Fruit fly (Drosophila melanogaster) whole organism, embryonic: ENCODE results near the gene CG12115.

Experiments used
- Antp ChIP-seq: fragments of 200-800 bp; sonication (Bioruptor generic); optimal IDR thresholded peaks from 3 replicates; lab custom pipeline; 2016; ENCODE audit warnings: missing biosample characterization, missing genetic modification characterization
- CG10431 ChIP-seq: fragments of 200-800 bp; sonication (Bioruptor generic); optimal IDR thresholded peaks from 3 replicates; lab custom pipeline; 2018; ENCODE audit warnings: missing biosample characterization, mild to moderate bottlenecking, missing genetic modification characterization
- CG11456 ChIP-seq: fragments of 200-800 bp; sonication (Bioruptor generic); IDR thresholded peaks from 3 replicates; pipeline ENCODE4 v1.3.6; 2022; ENCODE audit warnings: missing biosample characterization, missing genetic modification characterization
- CG11696 ChIP-seq: fragments of 200-800 bp; sonication (Bioruptor generic); IDR thresholded peaks from 2 replicates; pipeline ENCODE4 v1.3.6; 2022; ENCODE audit warnings: missing biosample characterization, missing genetic modification characterization
- CG12299 ChIP-seq: fragments of 200-800 bp; sonication (Bioruptor generic); optimal IDR thresholded peaks from 2 replicates; lab custom pipeline; 2018; ENCODE audit warnings: missing biosample characterization, mild to moderate bottlenecking, missing genetic modification characterization
- CG1233 ChIP-seq: fragments of 200-800 bp; sonication (Bioruptor generic); optimal IDR thresholded peaks from 4 replicates; lab custom pipeline; 2018; ENCODE audit warnings: missing biosample characterization, mild to moderate bottlenecking, missing genetic modification characterization
- CG12769 ChIP-seq: fragments of 200-800 bp; sonication (Bioruptor generic); optimal IDR thresholded peaks from 2 replicates; lab custom pipeline; 2019; ENCODE audit warnings: missing biosample characterization, mild to moderate bottlenecking, missing genetic modification characterization, moderate library complexity
- CG15073 ChIP-seq: fragments of 200-800 bp; sonication (Bioruptor generic); optimal IDR thresholded peaks from 2 replicates; lab custom pipeline; 2016; ENCODE audit warnings: missing biosample characterization, missing genetic modification characterization
- CG1647 ChIP-seq: fragments of 200-800 bp; sonication (Bioruptor generic); optimal IDR thresholded peaks from 3 replicates; lab custom pipeline; 2016; ENCODE audit warnings: missing biosample characterization, missing genetic modification characterization
- CG2202 ChIP-seq: fragments of 200-800 bp; sonication (Bioruptor generic); optimal IDR thresholded peaks from 2 replicates; lab custom pipeline; 2018; ENCODE audit warnings: missing biosample characterization, mild to moderate bottlenecking, missing genetic modification characterization
- CG30431 ChIP-seq: fragments of 200-800 bp; sonication (Bioruptor generic); optimal IDR thresholded peaks from 2 replicates; lab custom pipeline; 2017; ENCODE audit warnings: missing biosample characterization, missing genetic modification characterization
- CG3065 ChIP-seq: fragments of 200-800 bp; sonication (Bioruptor generic); optimal IDR thresholded peaks from 2 replicates; lab custom pipeline; 2016; ENCODE audit warnings: missing biosample characterization, missing genetic modification characterization
- CG4707 ChIP-seq: fragments of 200-800 bp; sonication (Bioruptor generic); optimal IDR thresholded peaks from 2 replicates; lab custom pipeline; 2018; ENCODE audit warnings: missing biosample characterization, mild to moderate bottlenecking, missing genetic modification characterization, moderate library complexity
- CG6175 ChIP-seq: fragments of 200-800 bp; sonication (Bioruptor generic); IDR thresholded peaks from 3 replicates; pipeline ENCODE4 v1.3.6; 2022; ENCODE audit warnings: missing biosample characterization, missing genetic modification characterization
- CG6683 ChIP-seq: fragments of 200-800 bp; sonication (Bioruptor generic); optimal IDR thresholded peaks from 2 replicates; lab custom pipeline; 2017; ENCODE audit warnings: missing biosample characterization, mild to moderate bottlenecking, missing genetic modification characterization, missing genetic modification reagents
- CG6791 ChIP-seq: fragments of 200-800 bp; sonication (Bioruptor generic); IDR thresholded peaks from 3 replicates; pipeline ENCODE4 v1.3.6; 2022; ENCODE audit warnings: missing biosample characterization, missing genetic modification characterization; ENCODE audit not compliant: partially characterized antibody
- CG8089 ChIP-seq: fragments of 200-800 bp; sonication (Bioruptor generic); optimal IDR thresholded peaks from 3 replicates; lab custom pipeline; 2016; ENCODE audit warnings: missing biosample characterization, missing genetic modification characterization
- CG8765 ChIP-seq: fragments of 200-800 bp; sonication (Bioruptor generic); IDR thresholded peaks from 2 replicates; pipeline ENCODE4 v1.3.6; 2022; ENCODE audit warnings: missing biosample characterization, missing genetic modification characterization
- CG9727 ChIP-seq: fragments of 200-800 bp; sonication (Bioruptor generic); optimal IDR thresholded peaks from 3 replicates; lab custom pipeline; 2017; ENCODE audit warnings: missing biosample characterization, mild to moderate bottlenecking, missing genetic modification characterization
- Dbx ChIP-seq: fragments of 200-800 bp; sonication (Bioruptor generic); IDR thresholded peaks from 3 replicates; pipeline ENCODE4 v1.3.6; 2022; ENCODE audit warnings: missing biosample characterization, missing genetic modification characterization
- GATAe ChIP-seq: fragments of 200-800 bp; sonication (Bioruptor generic); conservative IDR thresholded peaks from 2 replicates; pipeline ENCODE4 v1.3.6; 2022; ENCODE audit warnings: missing biosample characterization, missing genetic modification characterization
- HLHmδ ChIP-seq: fragments of 200-800 bp; sonication (Bioruptor generic); optimal IDR thresholded peaks from 2 replicates; lab custom pipeline; 2018; ENCODE audit warnings: missing biosample characterization, mild to moderate bottlenecking, missing genetic modification characterization, moderate library complexity
- Hsf ChIP-seq: fragments of 200-800 bp; sonication (Bioruptor generic); optimal IDR thresholded peaks from 3 replicates; lab custom pipeline; 2016; ENCODE audit warnings: missing biosample characterization, missing genetic modification characterization
- MESR4 ChIP-seq: fragments of 200-800 bp; sonication (Bioruptor generic); optimal IDR thresholded peaks from 2 replicates; lab custom pipeline; 2018; ENCODE audit warnings: missing biosample characterization, mild to moderate bottlenecking, missing genetic modification characterization, moderate library complexity
- Med ChIP-seq: fragments of 200-800 bp; sonication (Bioruptor generic); peaks from one replicate; lab custom pipeline; 2016; ENCODE audit warnings: missing biosample characterization, missing genetic modification characterization, mild to moderate bottlenecking, inconsistent platforms, moderate library complexity
- NFAT ChIP-seq: fragments of 200-800 bp; sonication (Bioruptor generic); IDR thresholded peaks from 2 replicates; pipeline ENCODE4 v1.3.6; 2022; ENCODE audit warnings: missing biosample characterization, missing genetic modification characterization
- Nf-YA ChIP-seq: fragments of 200-800 bp; sonication (Bioruptor generic); IDR thresholded peaks from 2 replicates; pipeline ENCODE4 v1.3.6; 2022; ENCODE audit warnings: missing biosample characterization, missing genetic modification characterization
- Ssrp ChIP-seq: fragments of 200-800 bp; sonication (Bioruptor generic); optimal IDR thresholded peaks from 2 replicates; lab custom pipeline; 2018; ENCODE audit warnings: missing biosample characterization, mild to moderate bottlenecking, missing genetic modification characterization, moderate library complexity
- az2 ChIP-seq: fragments of 200-800 bp; sonication (Bioruptor generic); optimal IDR thresholded peaks from 3 replicates; lab custom pipeline; 2016; ENCODE audit warnings: missing biosample characterization, missing genetic modification characterization
- bab2 ChIP-seq: fragments of 200-800 bp; sonication (Bioruptor generic); optimal IDR thresholded peaks from 2 replicates; lab custom pipeline; 2016; ENCODE audit warnings: missing biosample characterization, missing genetic modification characterization
- bbx ChIP-seq: fragments of 200-800 bp; sonication (Bioruptor generic); IDR thresholded peaks from 2 replicates; pipeline ENCODE4 v1.3.6; 2022; ENCODE audit warnings: missing biosample characterization, missing genetic modification characterization; ENCODE audit not compliant: partially characterized antibody
- br ChIP-seq: fragments of >200 bp; optimal IDR thresholded peaks from 2 replicates; lab custom pipeline; 2017
- cad ChIP-seq: fragments of >200 bp; optimal IDR thresholded peaks from 2 replicates; lab custom pipeline; 2017; ENCODE audit warnings: missing biosample characterization, missing genetic modification characterization
- emc ChIP-seq: fragments of 200-800 bp; sonication (Bioruptor generic); optimal IDR thresholded peaks from 2 replicates; lab custom pipeline; 2016; ENCODE audit warnings: missing biosample characterization, missing genetic modification characterization
- fd3F ChIP-seq: fragments of 200-800 bp; sonication (Bioruptor generic); optimal IDR thresholded peaks from 2 replicates; lab custom pipeline; 2018; ENCODE audit warnings: missing biosample characterization, mild to moderate bottlenecking, missing genetic modification characterization, moderate library complexity
- gsb-n ChIP-seq: fragments of 200-800 bp; sonication (Bioruptor generic); optimal IDR thresholded peaks from 3 replicates; lab custom pipeline; 2018; ENCODE audit warnings: missing biosample characterization, mild to moderate bottlenecking, missing genetic modification characterization
- hbn ChIP-seq: fragments of 200-800 bp; sonication (Bioruptor generic); IDR thresholded peaks from 2 replicates; pipeline ENCODE4 v1.3.6; 2022; ENCODE audit warnings: missing biosample characterization, missing genetic modification characterization; ENCODE audit not compliant: partially characterized antibody
- hkb ChIP-seq, 2 experiments: fragments of 200-800 bp in 1 of 2; fragments of >200 bp in 1 of 2; sonication (Bioruptor generic) in 1 of 2; IDR thresholded peaks in 1 of 2; optimal IDR thresholded peaks in 1 of 2; 2 replicates each; pipeline versions ENCODE4 v1.3.6 to Lab custom; 2017 to 2022; ENCODE audit warnings: missing biosample characterization in 1 of 2, missing genetic modification characterization in 1 of 2
- jigr1 ChIP-seq: fragments of 200-800 bp; sonication (Bioruptor generic); IDR thresholded peaks from 3 replicates; pipeline ENCODE4 v1.3.6; 2022; ENCODE audit warnings: missing biosample characterization, missing genetic modification characterization
- mam ChIP-seq: fragments of 200-800 bp; sonication (Bioruptor generic); optimal IDR thresholded peaks from 3 replicates; lab custom pipeline; 2016; ENCODE audit warnings: missing biosample characterization, missing genetic modification characterization
- mirr ChIP-seq: fragments of 200-800 bp; sonication (Bioruptor generic); optimal IDR thresholded peaks from 3 replicates; lab custom pipeline; 2018; ENCODE audit warnings: missing biosample characterization, mild to moderate bottlenecking, missing genetic modification characterization
- nerfin-1 ChIP-seq: fragments of 200-800 bp; sonication (Bioruptor generic); optimal IDR thresholded peaks from 3 replicates; lab custom pipeline; 2019; ENCODE audit warnings: missing biosample characterization, mild to moderate bottlenecking, missing genetic modification characterization, moderate library complexity
- odd ChIP-seq: fragments of 200-800 bp; sonication (Bioruptor generic); optimal IDR thresholded peaks from 2 replicates; lab custom pipeline; 2017; ENCODE audit warnings: missing biosample characterization, mild to moderate bottlenecking, missing genetic modification characterization
- onecut ChIP-seq: fragments of 200-800 bp; sonication (Bioruptor generic); IDR thresholded peaks from 2 replicates; pipeline ENCODE4 v1.3.6; 2022; ENCODE audit warnings: missing biosample characterization, missing genetic modification characterization
- pum ChIP-seq: fragments of 200-800 bp; sonication (Bioruptor generic); optimal IDR thresholded peaks from 2 replicates; lab custom pipeline; 2016; ENCODE audit warnings: missing biosample characterization, missing genetic modification characterization
- sug ChIP-seq: fragments of 200-800 bp; optimal IDR thresholded peaks from 2 replicates; lab custom pipeline; 2019; ENCODE audit warnings: missing biosample characterization, mild to moderate bottlenecking, missing genetic modification characterization, moderate library complexity
- tap ChIP-seq: fragments of 200-800 bp; optimal IDR thresholded peaks from 3 replicates; lab custom pipeline; 2019; ENCODE audit warnings: missing biosample characterization, mild to moderate bottlenecking, missing genetic modification characterization, moderate library complexity
- tgo ChIP-seq: fragments of 200-800 bp; sonication (Bioruptor generic); IDR thresholded peaks from 3 replicates; pipeline ENCODE4 v1.3.6; 2022; ENCODE audit warnings: missing biosample characterization, missing genetic modification characterization
- tna ChIP-seq: fragments of 200-800 bp; sonication (Bioruptor generic); IDR thresholded peaks from 2 replicates; pipeline ENCODE4 v1.3.6; 2022; ENCODE audit warnings: missing biosample characterization, missing genetic modification characterization; ENCODE audit not compliant: partially characterized antibody
- vvl ChIP-seq: fragments of 200-800 bp; sonication (Bioruptor generic); IDR thresholded peaks from 2 replicates; pipeline ENCODE4 v1.3.6; 2022; ENCODE audit warnings: missing biosample characterization, missing genetic modification characterization
- wek ChIP-seq: fragments of 200-800 bp; sonication (Bioruptor generic); optimal IDR thresholded peaks from 3 replicates; lab custom pipeline; 2018; ENCODE audit warnings: missing biosample characterization, mild to moderate bottlenecking, missing genetic modification characterization, moderate library complexity

CG12115 gene

DNA sequence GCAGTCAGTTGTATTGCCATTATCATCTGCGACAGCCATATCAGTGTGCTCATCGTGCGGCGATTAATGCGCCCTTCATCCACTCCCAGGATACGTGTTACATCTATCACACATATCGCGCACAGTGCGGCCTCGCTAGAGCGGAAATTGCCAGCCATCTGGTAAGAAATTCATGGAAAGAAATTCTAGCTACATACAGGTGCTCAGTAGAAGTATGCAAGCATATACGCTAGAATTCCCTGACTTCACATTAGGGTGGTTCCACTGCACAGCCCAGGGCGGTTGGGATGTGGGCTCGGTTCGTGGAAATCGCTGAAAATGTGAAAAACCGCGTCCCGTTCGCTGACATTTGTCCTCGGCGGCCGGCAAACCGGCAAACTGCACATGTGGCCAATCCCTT is 49.2 kb downstream of the CG12115 start (continued):
- TF ChIP-seq hkb (optimal IDR thresholded peaks at IDR 0.05; lab: Kevin White, UChicago) (no peak), hkb (GFP tag; IDR thresholded peaks at IDR 0.05; lab: Robert Waterston, UW) (peak; percentile 82), Nf-YA (GFP tag; lab: Robert Waterston, UW) (peak; percentile 49), Med (GFP tag; lab: Kevin White, UChicago) (peak; percentile 96), Dbx (peak; percentile 78), pum (peak; percentile 77), vvl (GFP tag; lab: Robert Waterston, UW) (peak; percentile 90), br (lab: Kevin White, UChicago) (no peak), CG12299 (tag; lab: Kevin White, UChicago) (peak; percentile 53), HLHmδ (no peak), CG9727 (GFP tag; lab: Kevin White, UChicago) (peak; percentile 74), gsb-n (tag; lab: Kevin White, UChicago) (peak; percentile 60), nerfin-1 (tag; lab: Kevin White, UChicago) (peak; percentile 93), GATAe (no peak), CG2202 (peak; percentile 38), wek (peak; percentile 80), bab2 (GFP tag; lab: Kevin White, UChicago) (peak; percentile 71), CG8765 (GFP tag; lab: Robert Waterston, UW) (peak; percentile 90), CG11456 (GFP tag; lab: Robert Waterston, UW) (peak; percentile 82), tgo (GFP tag; lab: Robert Waterston, UW) (peak; percentile 80), emc (no peak), CG30431 (peak; percentile 72), tap (tag; lab: Kevin White, UChicago) (peak; percentile 75), hbn (GFP tag; lab: Robert Waterston, UW) (no peak), CG6791 (GFP tag; lab: Robert Waterston, UW) (no peak), CG3065 (GFP tag; lab: Kevin White, UChicago) (peak; percentile 20), tna (no peak), CG1647 (GFP tag; lab: Kevin White, UChicago) (no peak), fd3F (peak; percentile 28), MESR4 (GFP tag; lab: Kevin White, UChicago) (peak; percentile 32), CG6683 (peak; percentile 20), onecut (GFP tag; lab: Robert Waterston, UW) (peak; percentile 82), mirr (GFP tag; lab: Kevin White, UChicago) (peak; percentile 33), CG8089 (peak; percentile 68), CG11696 (peak; percentile 38; the same call in 1 of the 2 replicates), Antp (GFP tag; lab: Kevin White, UChicago) (peak; percentile 86), jigr1 (GFP tag; lab: Robert Waterston, UW) (peak; percentile 75; the same call in 2 of the 3 replicates), mam (GFP tag; lab: Kevin White, UChicago) (peak; percentile 72), cad (no peak), Ssrp (tag; lab: Kevin White, UChicago) (peak; percentile 74), bbx (GFP tag; lab: Robert Waterston, UW) (no peak), CG15073 (GFP tag; lab: Kevin White, UChicago) (no peak), CG1233 (GFP tag; lab: Kevin White, UChicago) (peak; percentile 66), CG10431 (GFP tag; lab: Kevin White, UChicago) (no peak), CG6175 (GFP tag; lab: Robert Waterston, UW) (peak; percentile 71; the same call in 1 of the 3 replicates), Hsf (peak; percentile 73), odd (GFP tag; lab: Kevin White, UChicago) (no peak), sug (tag; lab: Kevin White, UChicago) (peak; percentile 21), CG4707 (GFP tag; lab: Kevin White, UChicago) (peak; percentile 45), NFAT (peak; percentile 75), CG12769 (tag; lab: Kevin White, UChicago) (no peak), az2 (GFP tag; lab: Kevin White, UChicago) (peak; percentile 75)
